Fruit fly (Drosophila melanogaster) whole organism, prepupa: ENCODE data around the gene Mon1.
A peak's percentile ranks its signal among the peaks of the same experiment; 100 is the strongest.

Source experiments
- Blimp-1 ChIP-seq: fragments of 200-800 bp; sonication (Bioruptor generic); optimal IDR thresholded peaks from 3 replicates; lab custom pipeline; 2017; ENCODE audit warnings: missing biosample characterization, missing genetic modification characterization, mild to moderate bottlenecking, moderate library complexity, missing genetic modification reagents
- CG10669 ChIP-seq: fragments of 200-800 bp; sonication (Bioruptor generic); optimal IDR thresholded peaks from 3 replicates; lab custom pipeline; 2018; ENCODE audit warnings: missing biosample characterization, mild to moderate bottlenecking, missing genetic modification characterization, moderate library complexity
- CG11294 ChIP-seq: fragments of 200-800 bp; sonication (Bioruptor generic); IDR thresholded peaks from 2 replicates; pipeline ENCODE4 v1.3.6; 2022; ENCODE audit warnings: missing biosample characterization, missing genetic modification characterization
- CG11762 ChIP-seq: fragments of 200-800 bp; sonication (Bioruptor generic); optimal IDR thresholded peaks from 3 replicates; lab custom pipeline; 2016; ENCODE audit warnings: missing biosample characterization, missing genetic modification characterization; ENCODE audit not compliant: insufficient read depth
- CG11902 ChIP-seq: fragments of 200-800 bp; sonication (Bioruptor generic); optimal IDR thresholded peaks from 3 replicates; lab custom pipeline; 2016; ENCODE audit warnings: missing biosample characterization, missing genetic modification characterization
- CG15336 ChIP-seq: fragments of 200-800 bp; sonication (Bioruptor generic); IDR thresholded peaks from 2 replicates; pipeline ENCODE4 v1.3.6; 2022; ENCODE audit warnings: missing biosample characterization, missing genetic modification characterization
- CG1621 ChIP-seq: fragments of 200-800 bp; sonication (Bioruptor generic); optimal IDR thresholded peaks from 3 replicates; lab custom pipeline; 2018; ENCODE audit warnings: missing biosample characterization, mild to moderate bottlenecking, missing genetic modification characterization
- CG16779 ChIP-seq: fragments of 200-800 bp; sonication (Bioruptor generic); optimal IDR thresholded peaks from 3 replicates; lab custom pipeline; 2017; ENCODE audit warnings: missing biosample characterization, mild to moderate bottlenecking, missing genetic modification characterization
- CG3032 ChIP-seq: fragments of 200-800 bp; optimal IDR thresholded peaks from 2 replicates; lab custom pipeline; 2019; ENCODE audit warnings: missing biosample characterization, mild to moderate bottlenecking, missing genetic modification characterization, moderate library complexity
- CG31627 ChIP-seq: fragments of 200-800 bp; sonication (Bioruptor generic); optimal IDR thresholded peaks from 3 replicates; lab custom pipeline; 2016; ENCODE audit warnings: missing biosample characterization, missing genetic modification characterization
- CG32006 ChIP-seq: fragments of 200-800 bp; sonication (Bioruptor generic); optimal IDR thresholded peaks from 3 replicates; lab custom pipeline; 2017; ENCODE audit warnings: missing biosample characterization, mild to moderate bottlenecking, missing genetic modification characterization
- CG34406 ChIP-seq: fragments of 200-800 bp; sonication (Bioruptor generic); optimal IDR thresholded peaks from 3 replicates; lab custom pipeline; 2016; ENCODE audit warnings: missing biosample characterization, missing genetic modification characterization
- CG3919 ChIP-seq: fragments of 200-800 bp; sonication (Bioruptor generic); optimal IDR thresholded peaks from 3 replicates; lab custom pipeline; 2016; ENCODE audit warnings: missing biosample characterization, missing genetic modification characterization
- CG4318 ChIP-seq: fragments of 200-800 bp; sonication (Bioruptor generic); optimal IDR thresholded peaks from 3 replicates; lab custom pipeline; 2017; ENCODE audit warnings: missing biosample characterization, mild to moderate bottlenecking, missing genetic modification characterization
- CG6163 ChIP-seq: fragments of 200-800 bp; sonication (Bioruptor generic); IDR thresholded peaks from 3 replicates; pipeline ENCODE4 v1.3.6; 2022; ENCODE audit warnings: missing biosample characterization, missing genetic modification characterization
- CG6792 ChIP-seq: fragments of 200-800 bp; sonication (Bioruptor generic); optimal IDR thresholded peaks from 3 replicates; lab custom pipeline; 2016; ENCODE audit warnings: missing biosample characterization, missing genetic modification characterization
- CG6808 ChIP-seq: fragments of 200-800 bp; sonication (Bioruptor generic); optimal IDR thresholded peaks from 3 replicates; lab custom pipeline; 2017; ENCODE audit warnings: missing biosample characterization, missing genetic modification characterization, mild to moderate bottlenecking, moderate library complexity, missing genetic modification reagents
- CG6854 ChIP-seq: fragments of 200-800 bp; sonication (Bioruptor generic); optimal IDR thresholded peaks from 2 replicates; lab custom pipeline; 2017; ENCODE audit warnings: missing biosample characterization, mild to moderate bottlenecking, missing genetic modification characterization
- CG7368 ChIP-seq: fragments of 200-800 bp; sonication (Bioruptor generic); optimal IDR thresholded peaks from 3 replicates; lab custom pipeline; 2016; ENCODE audit warnings: missing biosample characterization, missing genetic modification characterization
- CG8119 ChIP-seq: fragments of 200-800 bp; sonication (Bioruptor generic); IDR thresholded peaks from 3 replicates; pipeline ENCODE4 v1.3.6; 2022; ENCODE audit warnings: missing biosample characterization, missing genetic modification characterization
- CG8319 ChIP-seq: fragments of 200-800 bp; sonication (Bioruptor generic); optimal IDR thresholded peaks from 3 replicates; lab custom pipeline; 2016; ENCODE audit warnings: missing biosample characterization, missing genetic modification characterization
- CG8632 ChIP-seq: fragments of 200-800 bp; sonication (Bioruptor generic); optimal IDR thresholded peaks from 3 replicates; lab custom pipeline; 2016; ENCODE audit warnings: missing biosample characterization, missing genetic modification characterization
- CG9139 ChIP-seq: fragments of 200-800 bp; sonication (Bioruptor generic); optimal IDR thresholded peaks from 3 replicates; lab custom pipeline; 2017; ENCODE audit warnings: missing biosample characterization, mild to moderate bottlenecking, missing genetic modification characterization
- Eip75B ChIP-seq: fragments of 200-800 bp; sonication (Bioruptor generic); optimal IDR thresholded peaks from 3 replicates; lab custom pipeline; 2016; ENCODE audit warnings: missing biosample characterization, missing genetic modification characterization
- Eip78C ChIP-seq: fragments of 200-800 bp; sonication (Bioruptor generic); peaks from one replicate; lab custom pipeline; 2016; ENCODE audit warnings: missing biosample characterization, missing genetic modification characterization
- Eip93F ChIP-seq: fragments of 200-800 bp; sonication (Bioruptor generic); optimal IDR thresholded peaks from 2 replicates; lab custom pipeline; 2016; ENCODE audit warnings: missing biosample characterization, mild to moderate bottlenecking, missing genetic modification characterization
- Ets21C ChIP-seq: fragments of 200-800 bp; sonication (Bioruptor generic); optimal IDR thresholded peaks from 3 replicates; lab custom pipeline; 2016; ENCODE audit warnings: missing biosample characterization, missing genetic modification characterization
- Gug ChIP-seq: fragments of 200-800 bp; sonication (Bioruptor generic); IDR thresholded peaks from 2 replicates; pipeline ENCODE4 v1.3.6; 2022; ENCODE audit warnings: missing biosample characterization, missing genetic modification characterization
- Hr38 ChIP-seq: sonication (Bioruptor generic); optimal IDR thresholded peaks from 2 replicates; lab custom pipeline; 2016; ENCODE audit warnings: missing biosample characterization, missing genetic modification characterization
- Hr39 ChIP-seq: fragments of 200-800 bp; sonication (Bioruptor generic); optimal IDR thresholded peaks from 2 replicates; lab custom pipeline; 2016; ENCODE audit warnings: missing biosample characterization, missing genetic modification characterization
- Hr4 ChIP-seq: fragments of 200-800 bp; sonication (Bioruptor generic); optimal IDR thresholded peaks from 3 replicates; lab custom pipeline; 2016; ENCODE audit warnings: missing biosample characterization, missing genetic modification characterization
- Lpt ChIP-seq: fragments of 200-800 bp; sonication (Bioruptor generic); optimal IDR thresholded peaks from 3 replicates; lab custom pipeline; 2016; ENCODE audit warnings: missing biosample characterization, missing genetic modification characterization
- Met ChIP-seq: fragments of 200-800 bp; sonication (Bioruptor generic); optimal IDR thresholded peaks from 3 replicates; lab custom pipeline; 2016; ENCODE audit warnings: missing biosample characterization, missing genetic modification characterization
- OdsH ChIP-seq: fragments of 200-800 bp; sonication (Bioruptor generic); optimal IDR thresholded peaks from 3 replicates; lab custom pipeline; 2016; ENCODE audit warnings: missing biosample characterization, missing genetic modification characterization
- Smox ChIP-seq: fragments of 200-800 bp; sonication (Bioruptor generic); optimal IDR thresholded peaks from 3 replicates; lab custom pipeline; 2016; ENCODE audit warnings: missing biosample characterization, missing genetic modification characterization
- Sox102F ChIP-seq: fragments of 200-800 bp; sonication (Bioruptor generic); optimal IDR thresholded peaks from 2 replicates; lab custom pipeline; 2016; ENCODE audit warnings: missing biosample characterization, mild to moderate bottlenecking, missing genetic modification characterization
- Sox14 ChIP-seq: fragments of 200-800 bp; sonication (Bioruptor generic); optimal IDR thresholded peaks from 3 replicates; lab custom pipeline; 2016; ENCODE audit warnings: missing biosample characterization, missing genetic modification characterization
- Sox15 ChIP-seq: fragments of 200-800 bp; sonication (Bioruptor generic); optimal IDR thresholded peaks from 3 replicates; lab custom pipeline; 2016; ENCODE audit warnings: missing biosample characterization, missing genetic modification characterization
- achi ChIP-seq: fragments of 200-800 bp; sonication (Bioruptor generic); optimal IDR thresholded peaks from 3 replicates; lab custom pipeline; 2016; ENCODE audit warnings: missing biosample characterization, missing genetic modification characterization
- acj6 ChIP-seq: fragments of 200-800 bp; sonication (Bioruptor generic); optimal IDR thresholded peaks from 3 replicates; lab custom pipeline; 2016; ENCODE audit warnings: missing biosample characterization, missing genetic modification characterization
- cyc ChIP-seq: fragments of 200-800 bp; sonication (Bioruptor generic); optimal IDR thresholded peaks from 3 replicates; lab custom pipeline; 2016; ENCODE audit warnings: missing biosample characterization, missing genetic modification characterization
- dac ChIP-seq: fragments of 200-800 bp; sonication (Bioruptor generic); optimal IDR thresholded peaks from 2 replicates; lab custom pipeline; 2017; ENCODE audit warnings: missing biosample characterization, mild to moderate bottlenecking, missing genetic modification characterization
- dsx ChIP-seq: fragments of 200-800 bp; optimal IDR thresholded peaks from 3 replicates; lab custom pipeline; 2019; ENCODE audit warnings: missing biosample characterization, mild to moderate bottlenecking, missing genetic modification characterization, moderate library complexity; ENCODE audit not compliant: poor library complexity, severe bottlenecking
- eg ChIP-seq: fragments of 200-800 bp; sonication (Bioruptor generic); IDR thresholded peaks from 3 replicates; pipeline ENCODE4 v1.3.6; 2022; ENCODE audit warnings: missing biosample characterization, missing genetic modification characterization
- esn ChIP-seq: fragments of 200-800 bp; sonication (Bioruptor generic); optimal IDR thresholded peaks from 2 replicates; lab custom pipeline; 2016; ENCODE audit warnings: missing biosample characterization, mild to moderate bottlenecking, missing genetic modification characterization, moderate library complexity
- fd59A ChIP-seq: fragments of 200-800 bp; sonication (Bioruptor generic); optimal IDR thresholded peaks from 2 replicates; lab custom pipeline; 2017; ENCODE audit warnings: missing biosample characterization, mild to moderate bottlenecking, missing genetic modification characterization, missing genetic modification reagents
- fkh ChIP-seq: fragments of 200-800 bp; sonication (Bioruptor generic); optimal IDR thresholded peaks from 3 replicates; lab custom pipeline; 2017; ENCODE audit warnings: missing biosample characterization, mild to moderate bottlenecking, missing genetic modification characterization, moderate library complexity
- net ChIP-seq: fragments of 200-800 bp; sonication (Bioruptor generic); optimal IDR thresholded peaks from 3 replicates; lab custom pipeline; 2016; ENCODE audit warnings: missing biosample characterization, missing genetic modification characterization
- pdm3 ChIP-seq: fragments of 200-800 bp; sonication (Bioruptor generic); optimal IDR thresholded peaks from 3 replicates; lab custom pipeline; 2016; ENCODE audit warnings: missing biosample characterization, missing genetic modification characterization
- spab ChIP-seq: fragments of 200-800 bp; sonication (Bioruptor generic); optimal IDR thresholded peaks from 2 replicates; lab custom pipeline; 2017; ENCODE audit warnings: missing biosample characterization, mild to moderate bottlenecking, missing genetic modification characterization, missing genetic modification reagents
- ss ChIP-seq, 2 experiments: fragments of 200-800 bp; sonication (Bioruptor generic); optimal IDR thresholded peaks; 2 replicates in 1 of 2; 3 replicates in 1 of 2; lab custom pipeline; 2017 to 2018; ENCODE audit warnings: mild to moderate bottlenecking in 2 of 2, missing biosample characterization in 2 of 2, missing genetic modification characterization in 2 of 2, moderate library complexity in 1 of 2
- svp ChIP-seq: fragments of 200-800 bp; sonication (Bioruptor generic); peaks from one replicate; lab custom pipeline; 2016; ENCODE audit warnings: missing biosample characterization, missing genetic modification characterization
- vri ChIP-seq: fragments of 200-800 bp; sonication (Bioruptor generic); optimal IDR thresholded peaks from 3 replicates; lab custom pipeline; 2016; ENCODE audit warnings: missing biosample characterization, mild to moderate bottlenecking, missing genetic modification characterization

Gene Mon1

DNA sequence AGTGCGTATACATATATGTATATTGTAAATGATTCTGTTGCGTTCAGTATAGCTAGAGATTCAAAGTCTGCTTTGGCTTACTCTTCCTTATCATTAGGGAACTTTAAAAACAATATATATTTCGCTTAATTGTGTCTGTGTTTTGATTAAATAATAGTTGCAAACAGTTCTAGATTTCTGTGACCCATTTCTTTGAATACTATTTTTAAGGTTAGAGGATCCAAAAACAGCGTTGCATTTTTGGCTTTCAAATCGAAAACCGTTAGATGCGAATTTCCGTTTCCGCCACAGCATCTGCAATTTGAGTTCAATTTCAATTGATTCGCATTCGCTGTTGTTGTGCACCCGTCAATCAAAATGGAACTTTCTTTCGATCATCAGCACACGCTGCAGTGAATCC, 35.7 kb downstream of the Mon1 start:
- TF ChIP-seq CG31627 (no peak), cyc (GFP tag; lab: Kevin White, UChicago) (no peak), dsx (GFP tag; lab: Kevin White, UChicago) (peak; percentile 2), CG34406 (peak; percentile 10), CG7368 (no peak), spab (GFP tag; lab: Kevin White, UChicago) (peak; percentile 35), CG11294 (GFP tag; lab: Robert Waterston, UW) (0 out of 2 replicates have a peak, but pooled peaks have one; percentile 29), acj6 (GFP tag; lab: Kevin White, UChicago) (peak; percentile 7), fd59A (no peak), CG32006 (GFP tag; lab: Kevin White, UChicago) (no peak), eg (GFP tag; lab: Robert Waterston, UW) (peak; percentile 53; the same call in 2 of the 3 replicates), CG15336 (no peak), achi (no peak), fkh (GFP tag; lab: Kevin White, UChicago) (no peak), Hr38 (no peak), Blimp-1 (GFP tag; lab: Kevin White, UChicago) (no peak), Met (GFP tag; lab: Kevin White, UChicago) (no peak), CG10669 (GFP tag; lab: Kevin White, UChicago) (peak; percentile 23), CG11902 (GFP tag; lab: Kevin White, UChicago) (no peak), Hr4 (GFP tag; lab: Kevin White, UChicago) (peak; percentile 54), dac (GFP tag; lab: Kevin White, UChicago) (no peak), esn (GFP tag; lab: Kevin White, UChicago) (peak; percentile 28), CG6163 (peak; percentile 40; the same call in 1 of the 3 replicates), CG8119 (GFP tag; lab: Robert Waterston, UW) (peak; percentile 50; the same call in 2 of the 3 replicates), CG9139 (no peak), CG11762 (GFP tag; lab: Kevin White, UChicago) (peak; percentile 14), CG3919 (GFP tag; lab: Kevin White, UChicago) (no peak), Eip93F (GFP tag; lab: Kevin White, UChicago) (no peak), CG6808 (GFP tag; lab: Kevin White, UChicago) (peak; percentile 53), Ets21C (GFP tag; lab: Kevin White, UChicago) (no peak), Eip75B (peak; percentile 19), CG8319 (GFP tag; lab: Kevin White, UChicago) (no peak), CG3032 (peak; percentile 45), OdsH (GFP tag; lab: Kevin White, UChicago) (peak; percentile 19), CG6792 (GFP tag; lab: Kevin White, UChicago) (no peak), CG4318 (GFP tag; lab: Kevin White, UChicago) (no peak), Gug (GFP tag; lab: Robert Waterston, UW) (no peak), CG16779 (tag; lab: Kevin White, UChicago) (peak; percentile 30), vri (GFP tag; lab: Kevin White, UChicago) (no peak), Sox14 (peak; percentile 27), Sox15 (GFP tag; lab: Kevin White, UChicago) (no peak), CG1621 (tag; lab: Kevin White, UChicago) (no peak), Smox (GFP tag; lab: Kevin White, UChicago) (no peak), net (GFP tag; lab: Kevin White, UChicago) (peak; percentile 3), pdm3 (peak; percentile 50), ss (GFP tag; optimal IDR thresholded peaks at IDR 0.05; lab: Kevin White, UChicago) (peak in 1 of 2 experiments; percentile 32), Hr39 (GFP tag; lab: Kevin White, UChicago) (no peak), CG6854 (GFP tag; lab: Kevin White, UChicago) (no peak), Sox102F (GFP tag; lab: Kevin White, UChicago) (no peak), svp (GFP tag; lab: Kevin White, UChicago) (no peak), Eip78C (GFP tag; lab: Kevin White, UChicago) (peak; percentile 60), Lpt (no peak), CG8632 (no peak)
